Worm (Caenorhabditis elegans) whole organism, L1 larva: ENCODE measurements around the gene F56H9.8.

ENCODE experiments used
- C04F5.9 ChIP-seq: sonication (generic microtip); optimal IDR thresholded peaks from 2 replicates; lab custom pipeline; 2016; ENCODE audit warnings: missing genetic modification characterization, missing compliant biosample characterization
- C16A3.4 ChIP-seq: fragments of 150-350 bp; optimal IDR thresholded peaks from 2 replicates; lab custom pipeline; 2014; ENCODE audit warnings: missing biosample characterization, missing genetic modification characterization
- Y116A8C.19 ChIP-seq: sonication (generic microtip); optimal IDR thresholded peaks from 2 replicates; lab custom pipeline; 2016; ENCODE audit warnings: missing compliant biosample characterization, missing genetic modification characterization, borderline replicate concordance
- aha-1 ChIP-seq: fragments of 150-350 bp; optimal IDR thresholded peaks from 2 replicates; lab custom pipeline; 2014; ENCODE audit warnings: missing biosample characterization, missing genetic modification characterization
- ama-1 ChIP-seq: fragments of 150-350 bp; optimal IDR thresholded peaks from 2 replicates; lab custom pipeline; 2014
- blmp-1 ChIP-seq: fragments of 150-350 bp; optimal IDR thresholded peaks from 2 replicates; lab custom pipeline; 2014; ENCODE audit warnings: missing biosample characterization, missing genetic modification characterization
- ceh-63 ChIP-seq: fragments of 200-800 bp; sonication (Bioruptor generic); optimal IDR thresholded peaks from 2 replicates; lab custom pipeline; 2018; ENCODE audit warnings: mild to moderate bottlenecking, missing genetic modification characterization, missing compliant biosample characterization
- ceh-8 ChIP-seq: fragments of 200-800 bp; sonication (Bioruptor generic); optimal IDR thresholded peaks from 2 replicates; lab custom pipeline; 2018; ENCODE audit warnings: mild to moderate bottlenecking, missing genetic modification characterization, moderate library complexity, missing compliant biosample characterization
- ceh-82 ChIP-seq, 3 experiments: fragments of 150-350 bp in 1 of 3; sonication (generic microtip) in 2 of 3; optimal IDR thresholded peaks; 2 replicates each; lab custom pipeline; 2014 to 2017; ENCODE audit warnings: missing biosample characterization in 3 of 3, missing genetic modification characterization in 3 of 3
- ceh-88 ChIP-seq: fragments of 200-800 bp; sonication (Bioruptor generic); IDR thresholded peaks from 2 replicates; pipeline ENCODE4 v1.3.6; 2022; ENCODE audit warnings: missing genetic modification characterization, missing compliant biosample characterization
- ces-1 ChIP-seq: fragments of 150-350 bp; optimal IDR thresholded peaks from 2 replicates; lab custom pipeline; 2014; ENCODE audit warnings: missing biosample characterization, missing genetic modification reagents, missing genetic modification characterization
- efl-1 ChIP-seq, 4 experiments: fragments of 150-350 bp; optimal IDR thresholded peaks in 3 of 4; peaks in 1 of 4; 1 replicate in 1 of 4; 2 replicates in 3 of 4; lab custom pipeline; 2014; ENCODE audit warnings: missing biosample characterization in 2 of 4, missing genetic modification characterization in 2 of 4, missing genetic modification reagents in 2 of 4
- efl-3 ChIP-seq: fragments of 200-800 bp; sonication (Bioruptor generic); optimal IDR thresholded peaks from 2 replicates; lab custom pipeline; 2018; ENCODE audit warnings: mild to moderate bottlenecking, missing genetic modification characterization, missing compliant biosample characterization
- elt-2 ChIP-seq: sonication (generic microtip); optimal IDR thresholded peaks from 2 replicates; lab custom pipeline; 2016; ENCODE audit warnings: missing genetic modification characterization, mild to moderate bottlenecking, inconsistent platforms, missing compliant biosample characterization, missing genetic modification reagents
- fkh-10 ChIP-seq: sonication (generic microtip); optimal IDR thresholded peaks from 2 replicates; lab custom pipeline; 2017; ENCODE audit warnings: missing biosample characterization, missing genetic modification reagents, missing genetic modification characterization
- fkh-4 ChIP-seq: sonication (generic microtip); optimal IDR thresholded peaks from 2 replicates; lab custom pipeline; 2016; ENCODE audit warnings: missing compliant biosample characterization, missing genetic modification characterization, borderline replicate concordance
- fkh-8 ChIP-seq: sonication (generic microtip); optimal IDR thresholded peaks from 2 replicates; lab custom pipeline; 2016; ENCODE audit warnings: mild to moderate bottlenecking, missing genetic modification characterization, missing compliant biosample characterization
- hlh-17 ChIP-seq: fragments of 200-800 bp; sonication (Bioruptor generic); optimal IDR thresholded peaks from 2 replicates; lab custom pipeline; 2018; ENCODE audit warnings: missing genetic modification characterization, mild to moderate bottlenecking, missing compliant biosample characterization, moderate library complexity, borderline replicate concordance
- irx-1 ChIP-seq: sonication (generic microtip); optimal IDR thresholded peaks from 2 replicates; lab custom pipeline; 2016; ENCODE audit warnings: missing genetic modification characterization, missing compliant biosample characterization
- jun-1 ChIP-seq: fragments of 150-350 bp; optimal IDR thresholded peaks from 2 replicates; lab custom pipeline; 2014; ENCODE audit warnings: missing biosample characterization, missing genetic modification reagents, missing genetic modification characterization
- lin-13 ChIP-seq: fragments of 150-350 bp; optimal IDR thresholded peaks from 2 replicates; lab custom pipeline; 2014; ENCODE audit warnings: missing biosample characterization, missing genetic modification reagents, missing genetic modification characterization
- lin-14 ChIP-seq: fragments of 200-800 bp; sonication (Bioruptor generic); optimal IDR thresholded peaks from 2 replicates; lab custom pipeline; 2018; ENCODE audit warnings: mild to moderate bottlenecking, missing genetic modification characterization, moderate library complexity, missing compliant biosample characterization
- lin-15B ChIP-seq: fragments of 150-350 bp; sonication (generic microtip); optimal IDR thresholded peaks from 3 replicates; lab custom pipeline; 2014; ENCODE audit warnings: missing biosample characterization, missing genetic modification characterization
- lin-35 ChIP-seq, 2 experiments: fragments of 150-350 bp; optimal IDR thresholded peaks; 2 replicates each; lab custom pipeline; 2014; ENCODE audit warnings: missing biosample characterization in 2 of 2, missing genetic modification characterization in 2 of 2, missing genetic modification reagents in 2 of 2
- lin-39 ChIP-seq: fragments of 150-350 bp; optimal IDR thresholded peaks from 2 replicates; lab custom pipeline; 2014; ENCODE audit warnings: missing biosample characterization, missing genetic modification reagents, missing genetic modification characterization
- mef-2 ChIP-seq: fragments of 150-350 bp; optimal IDR thresholded peaks from 2 replicates; lab custom pipeline; 2014; ENCODE audit warnings: missing biosample characterization, missing genetic modification characterization
- mep-1 ChIP-seq: fragments of 150-350 bp; optimal IDR thresholded peaks from 2 replicates; lab custom pipeline; 2014; ENCODE audit warnings: missing biosample characterization, missing genetic modification characterization
- nhr-11 ChIP-seq: fragments of 150-350 bp; optimal IDR thresholded peaks from 2 replicates; lab custom pipeline; 2014; ENCODE audit warnings: missing biosample characterization, missing genetic modification characterization
- nhr-12 ChIP-seq: sonication (generic microtip); optimal IDR thresholded peaks from 2 replicates; lab custom pipeline; 2017; ENCODE audit warnings: missing biosample characterization, missing genetic modification characterization
- nhr-19 ChIP-seq: fragments of 200-800 bp; sonication (Bioruptor generic); conservative IDR thresholded peaks from 2 replicates; pipeline ENCODE4 v1.3.6; 2022; ENCODE audit warnings: missing genetic modification characterization, missing compliant biosample characterization
- nhr-28 ChIP-seq: fragments of 150-350 bp; optimal IDR thresholded peaks from 2 replicates; lab custom pipeline; 2014; ENCODE audit warnings: missing biosample characterization, missing genetic modification characterization
- nhr-71 ChIP-seq: sonication (generic microtip); optimal IDR thresholded peaks from 2 replicates; lab custom pipeline; 2016; ENCODE audit warnings: mild to moderate bottlenecking, missing genetic modification characterization, moderate library complexity, missing compliant biosample characterization
- nhr-76 ChIP-seq: sonication (generic microtip); optimal IDR thresholded peaks from 2 replicates; lab custom pipeline; 2017; ENCODE audit warnings: missing biosample characterization, missing genetic modification characterization
- pag-3 ChIP-seq: sonication (generic microtip); optimal IDR thresholded peaks from 2 replicates; lab custom pipeline; 2017; ENCODE audit warnings: missing genetic modification characterization, mild to moderate bottlenecking, missing compliant biosample characterization, antibody characterized with exemption, borderline replicate concordance; ENCODE audit not compliant: insufficient read depth
- pax-3 ChIP-seq: fragments of 200-800 bp; sonication (Bioruptor generic); optimal IDR thresholded peaks from 2 replicates; lab custom pipeline; 2018; ENCODE audit warnings: mild to moderate bottlenecking, missing genetic modification characterization, moderate library complexity, missing compliant biosample characterization
- pqm-1 ChIP-seq: sonication (generic microtip); optimal IDR thresholded peaks from 3 replicates; lab custom pipeline; 2017; ENCODE audit warnings: missing biosample characterization, missing genetic modification characterization
- rnt-1 ChIP-seq: sonication (generic microtip); optimal IDR thresholded peaks from 2 replicates; lab custom pipeline; 2016; ENCODE audit warnings: mild to moderate bottlenecking, missing genetic modification characterization, moderate library complexity, missing compliant biosample characterization
- snu-23 ChIP-seq: sonication (generic microtip); optimal IDR thresholded peaks from 2 replicates; lab custom pipeline; 2016; ENCODE audit warnings: missing genetic modification characterization, missing compliant biosample characterization
- sox-4 ChIP-seq: sonication (generic microtip); optimal IDR thresholded peaks from 2 replicates; lab custom pipeline; 2016; ENCODE audit warnings: missing genetic modification characterization, missing compliant biosample characterization
- sup-37 ChIP-seq: fragments of 200-800 bp; sonication (Bioruptor generic); optimal IDR thresholded peaks from 2 replicates; lab custom pipeline; 2018; ENCODE audit warnings: mild to moderate bottlenecking, missing genetic modification characterization, missing compliant biosample characterization
- swsn-7 ChIP-seq: sonication (generic microtip); optimal IDR thresholded peaks from 2 replicates; lab custom pipeline; 2016; ENCODE audit warnings: missing genetic modification characterization, missing compliant biosample characterization
- tbx-2 ChIP-seq: sonication (generic microtip); optimal IDR thresholded peaks from 2 replicates; lab custom pipeline; 2016; ENCODE audit warnings: missing genetic modification characterization, missing compliant biosample characterization
- unc-30 ChIP-seq: sonication (generic microtip); optimal IDR thresholded peaks from 2 replicates; lab custom pipeline; 2017; ENCODE audit warnings: missing biosample characterization, missing genetic modification characterization
- unc-62 ChIP-seq: fragments of 150-350 bp; optimal IDR thresholded peaks from 2 replicates; lab custom pipeline; 2014; ENCODE audit warnings: missing biosample characterization, missing genetic modification reagents, missing genetic modification characterization
- unc-86 ChIP-seq: sonication (generic microtip); optimal IDR thresholded peaks from 2 replicates; lab custom pipeline; 2016; ENCODE audit warnings: missing genetic modification characterization, missing compliant biosample characterization
- unc-98 ChIP-seq: fragments of 200-800 bp; sonication (Bioruptor generic); IDR thresholded peaks from 2 replicates; pipeline ENCODE4 v1.3.6; 2022; ENCODE audit warnings: missing genetic modification characterization, missing compliant biosample characterization
- xbp-1 ChIP-seq: sonication (generic microtip); optimal IDR thresholded peaks from 2 replicates; lab custom pipeline; 2016; ENCODE audit warnings: missing genetic modification characterization, missing compliant biosample characterization
- zag-1 ChIP-seq: fragments of 150-350 bp; optimal IDR thresholded peaks from 2 replicates; lab custom pipeline; 2014; ENCODE audit warnings: missing biosample characterization, missing genetic modification characterization
- ztf-4 ChIP-seq: fragments of 150-350 bp; optimal IDR thresholded peaks from 2 replicates; lab custom pipeline; 2014; ENCODE audit warnings: missing biosample characterization, missing genetic modification characterization

Gene F56H9.8

ce11 chrV:12644500-12644899 is at the start of gene F56H9.8:
Gene F56H9.8 (plus strand): TSS chrV:12644800.
- TF ChIP-seq zag-1 (tag; lab: Kevin White, UChicago) (no peak), pax-3 (peak; percentile 29)

ce11 chrV:12596196-12596595 is 48.4 kb upstream of the F56H9.8 start, which contains the start of gene mma-1:
Gene mma-1 (minus strand): TSS chrV:12596296.
- TF ChIP-seq ceh-88 (GFP tag; lab: Robert Waterston, UW) (no peak), ztf-4 (no peak), ama-1 (lab: Kevin White, UChicago) (no peak), xbp-1 (tag; lab: Kevin White, UChicago) (no peak), unc-86 (tag; lab: Kevin White, UChicago) (no peak)

ce11 chrV:12596795-12597194 is 47.8 kb upstream of the F56H9.8 start:
- TF ChIP-seq C04F5.9 (no peak), unc-98 (GFP tag; lab: Robert Waterston, UW) (no peak), nhr-28 (tag; lab: Kevin White, UChicago) (no peak), irx-1 (tag; lab: Kevin White, UChicago) (peak; percentile 25), hlh-17 (GFP tag; lab: Kevin White, UChicago) (no peak), xbp-1 (tag; lab: Kevin White, UChicago) (peak; percentile 52), ces-1 (no peak), rnt-1 (peak; percentile 68), snu-23 (peak; percentile 71), efl-1 (optimal IDR thresholded peaks at IDR 0.05; lab: Kevin White, UChicago) (peak; percentile 45 to 52), efl-1 (GFP tag; optimal IDR thresholded peaks at IDR 0.05 in 1 of 2; lab: Kevin White, UChicago) (peak; percentile 23 to 93), lin-14 (GFP tag; lab: Kevin White, UChicago) (peak; percentile 44), fkh-4 (no peak), lin-13 (GFP tag; lab: Kevin White, UChicago) (no peak), nhr-12 (tag; lab: Kevin White, UChicago) (no peak), aha-1 (tag; lab: Kevin White, UChicago) (no peak), unc-86 (tag; lab: Kevin White, UChicago) (no peak), zag-1 (tag; lab: Kevin White, UChicago) (no peak), sup-37 (GFP tag; lab: Kevin White, UChicago) (no peak), mep-1 (tag; lab: Kevin White, UChicago) (no peak), nhr-19 (peak; percentile 65), Y116A8C.19 (tag; lab: Kevin White, UChicago) (no peak), pag-3 (no peak), fkh-8 (tag; lab: Kevin White, UChicago) (no peak), ceh-82 (tag; optimal IDR thresholded peaks at IDR 0.05; lab: Kevin White, UChicago) (peak; percentile 26 to 51 (median 34)), ceh-8 (GFP tag; lab: Kevin White, UChicago) (no peak), blmp-1 (tag; lab: Kevin White, UChicago) (no peak), nhr-76 (tag; lab: Kevin White, UChicago) (peak; percentile 63), jun-1 (tag; lab: Kevin White, UChicago) (peak; percentile 41), efl-3 (GFP tag; lab: Kevin White, UChicago) (no peak), pqm-1 (no peak), fkh-10 (GFP tag; lab: Kevin White, UChicago) (no peak), tbx-2 (tag; lab: Kevin White, UChicago) (peak; percentile 24), swsn-7 (tag; lab: Kevin White, UChicago) (peak; percentile 58), elt-2 (tag; lab: Kevin White, UChicago) (peak; percentile 6), unc-30 (no peak), nhr-11 (no peak), sox-4 (tag; lab: Kevin White, UChicago) (no peak), C16A3.4 (tag; lab: Kevin White, UChicago) (peak; percentile 66), pax-3 (peak; percentile 1), mef-2 (tag; lab: Kevin White, UChicago) (no peak), unc-62 (GFP tag; lab: Kevin White, UChicago) (no peak), lin-15B (tag; lab: Kevin White, UChicago) (no peak), lin-39 (tag; lab: Kevin White, UChicago) (no peak), ceh-63 (no peak), lin-35 (GFP tag; optimal IDR thresholded peaks at IDR 0.05; lab: Kevin White, UChicago) (peak; percentile 44 to 76), nhr-71 (tag; lab: Kevin White, UChicago) (peak; percentile 71)
